Worm (Caenorhabditis elegans): ENCODE data around the gene F11E6.10.

DNA sequence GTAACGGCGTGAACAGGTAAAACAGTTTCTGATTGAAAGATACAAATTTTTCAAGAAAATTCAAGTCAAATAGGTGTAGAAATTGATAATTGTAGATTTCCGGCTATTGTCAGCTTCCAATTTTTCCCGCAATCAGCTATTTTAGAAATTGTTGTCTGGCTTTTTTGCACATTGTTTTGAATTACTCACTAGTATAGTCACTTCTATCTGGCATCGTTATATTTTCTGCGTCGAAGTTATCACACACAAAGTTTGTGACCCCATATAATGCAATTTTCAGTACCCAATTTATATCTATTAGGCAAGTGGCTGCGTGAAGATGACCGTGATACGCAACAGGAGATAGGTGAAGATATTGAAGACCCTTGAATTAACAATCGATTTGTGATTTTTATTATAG, 27.7 kb downstream of the F11E6.10 start:
- TF ChIP-seq K02D7.2 (tag; optimal IDR thresholded peaks at IDR 0.05) = no peak
- no peak for TF ChIP-seq lin-11 (tag; optimal IDR thresholded peaks at IDR 0.05)

Measured in whole organism, late embryonic.